Worm (Caenorhabditis elegans): Measurements from ENCODE around the gene pept-1.

DNA sequence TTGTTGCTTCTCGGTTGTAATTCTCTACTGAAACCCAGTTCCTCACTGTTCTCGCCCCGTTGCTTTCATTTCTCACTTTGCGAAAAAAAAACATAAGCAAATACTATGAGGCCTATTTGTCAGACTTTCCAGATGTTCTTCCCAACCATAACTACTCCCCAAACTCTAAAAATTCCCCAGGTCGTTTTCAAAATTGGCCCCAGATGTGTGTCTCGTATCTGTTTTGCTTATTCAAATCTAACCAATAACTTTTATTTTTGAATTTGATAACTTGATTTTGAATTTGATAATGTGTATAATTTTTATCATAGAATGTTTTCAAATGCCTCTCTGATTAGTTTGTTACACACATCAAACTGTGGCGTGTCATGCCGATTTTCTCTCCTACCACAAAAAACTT lies 48.9 kb upstream of the pept-1 start:
- TF ChIP-seq ztf-4 (tag; optimal IDR thresholded peaks at IDR 0.05) (no peak), blmp-1 (tag; optimal IDR thresholded peaks at IDR 0.05; ENCODE audit: insufficient read depth) (no peak), lsy-2 (tag; optimal IDR thresholded peaks at IDR 0.05) (no peak), F13H6.1 (tag; optimal IDR thresholded peaks at IDR 0.05) (no peak), nhr-12 (tag; optimal IDR thresholded peaks at IDR 0.05) (no peak), R02D3.7 (tag; optimal IDR thresholded peaks at IDR 0.05) (no peak), mbf-1 (tag; optimal IDR thresholded peaks at IDR 0.05) (no peak), egl-27 (tag; optimal IDR thresholded peaks at IDR 0.05) (no peak), nhr-25 (tag; optimal IDR thresholded peaks at IDR 0.05) (no peak), unc-62 (GFP tag; optimal IDR thresholded peaks at IDR 0.05) (no peak), ztf-11 (tag; optimal IDR thresholded peaks at IDR 0.05) (no peak), sma-3 (GFP tag; optimal IDR thresholded peaks at IDR 0.05) (no peak)
